Worm (Caenorhabditis elegans): Measurements from ENCODE around the gene Y108G3AL.2.

DNA sequence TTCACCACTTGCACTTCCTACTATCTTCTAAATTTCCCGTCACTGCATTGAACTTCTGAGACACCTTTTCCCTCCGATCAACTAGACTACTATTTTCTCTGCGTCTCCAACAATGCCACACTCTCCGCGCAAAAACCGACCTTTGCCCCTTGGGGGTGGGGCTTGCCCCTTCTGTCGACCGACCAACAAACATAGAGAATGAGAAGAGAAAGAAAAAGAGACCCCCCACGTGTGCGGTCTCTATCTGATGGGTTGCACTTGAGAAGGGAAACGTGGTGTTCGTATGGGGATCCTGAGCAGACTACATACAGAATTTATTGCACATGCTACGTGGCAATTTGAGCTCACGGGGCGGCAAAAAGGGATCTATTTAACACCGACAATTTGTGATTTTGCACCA, 11.6 kb upstream of the Y108G3AL.2 start:
- TF ChIP-seq ztf-29 (GFP tag; IDR thresholded peaks at IDR 0.05) (no peak), med-1 (GFP tag; optimal IDR thresholded peaks at IDR 0.05; ENCODE audit: insufficient read depth) (no peak), klf-2 (GFP tag; conservative IDR thresholded peaks at IDR 0.05) (0 out of 2 replicates have a peak, but pooled peaks have one; percentile 9), flt-1 (GFP tag; IDR thresholded peaks at IDR 0.05) (0 out of 2 replicates have a peak, but pooled peaks have one; percentile 55)
